Worm (Caenorhabditis elegans): Measurements from ENCODE around the gene taap-1.

taap-1 gene

ce11 chrII:8484546-8484945, 875 bp upstream of the taap-1 start:
- TF ChIP-seq elt-2 (tag; optimal IDR thresholded peaks at IDR 0.05) (peak; percentile 96), jun-1 (tag; optimal IDR thresholded peaks at IDR 0.05) (peak; percentile 33), nhr-25 (tag; optimal IDR thresholded peaks at IDR 0.05) (peak; percentile 26), nhr-237 (tag; optimal IDR thresholded peaks at IDR 0.05) (no peak), nhr-43 (tag; optimal IDR thresholded peaks at IDR 0.05; ENCODE audit: poor library complexity, severe bottlenecking) (peak; percentile 5), skn-1 (tag; optimal IDR thresholded peaks at IDR 0.05) (peak; percentile 32), pqm-1 (tag; optimal IDR thresholded peaks at IDR 0.05) (peak; percentile 88), mml-1 (tag; optimal IDR thresholded peaks at IDR 0.05) (no peak), ceh-28 (tag; optimal IDR thresholded peaks at IDR 0.05) (peak; percentile 31), nfya-1 (tag; optimal IDR thresholded peaks at IDR 0.05; ENCODE audit: insufficient read depth) (peak; percentile 26), zag-1 (tag; optimal IDR thresholded peaks at IDR 0.05) (no peak), pha-4 (tag; optimal IDR thresholded peaks at IDR 0.05) (peak; percentile 67), nhr-11 (tag; optimal IDR thresholded peaks at IDR 0.05) (peak; percentile 33), snpc-4 (tag; optimal IDR thresholded peaks at IDR 0.05) (no peak), ZK546.5 (tag; optimal IDR thresholded peaks at IDR 0.05) (no peak)

- peak; percentile 34 for TF ChIP-seq nhr-25 (tag; optimal IDR thresholded peaks at IDR 0.05)
- TF ChIP-seq eor-1 (tag; optimal IDR thresholded peaks at IDR 0.05), result no peak
- no peak for TF ChIP-seq pqm-1 (tag; optimal IDR thresholded peaks at IDR 0.05)
- TF ChIP-seq nhr-11 (tag; optimal IDR thresholded peaks at IDR 0.05), result no peak
- no peak for TF ChIP-seq jun-1 (tag; optimal IDR thresholded peaks at IDR 0.05)
- no peak for TF ChIP-seq ceh-82 (tag; optimal IDR thresholded peaks at IDR 0.05)
- TF ChIP-seq ztf-4 (tag; optimal IDR thresholded peaks at IDR 0.05), result no peak
- TF ChIP-seq nhr-76 (tag; optimal IDR thresholded peaks at IDR 0.05), result no peak
- TF ChIP-seq fkh-10 (GFP tag; optimal IDR thresholded peaks at IDR 0.05), result no peak
- no peak for TF ChIP-seq tbx-2 (tag; optimal IDR thresholded peaks at IDR 0.05)
- no peak for TF ChIP-seq nhr-23 (tag; optimal IDR thresholded peaks at IDR 0.05)
- no peak for TF ChIP-seq egl-5 (tag; optimal IDR thresholded peaks at IDR 0.05)
- no peak for TF ChIP-seq aly-2 (tag; optimal IDR thresholded peaks at IDR 0.05)
- no peak for TF ChIP-seq egl-27 (tag; optimal IDR thresholded peaks at IDR 0.05)
- no peak for TF ChIP-seq snpc-4 (tag; optimal IDR thresholded peaks at IDR 0.05)
- no peak for TF ChIP-seq ceh-16 (tag; optimal IDR thresholded peaks at IDR 0.05)
- TF ChIP-seq nfya-1 (tag; optimal IDR thresholded peaks at IDR 0.05; ENCODE audit: insufficient read depth), result peak; percentile 46
- TF ChIP-seq elt-2 (tag; optimal IDR thresholded peaks at IDR 0.05), result peak; percentile 7
- TF ChIP-seq R02D3.7 (tag; optimal IDR thresholded peaks at IDR 0.05), result no peak
- no peak for TF ChIP-seq unc-39 (tag; optimal IDR thresholded peaks at IDR 0.05)
- peak; percentile 65 for TF ChIP-seq pha-4 (tag; optimal IDR thresholded peaks at IDR 0.05)
- peak; percentile 40 for TF ChIP-seq lin-15B (tag; optimal IDR thresholded peaks at IDR 0.05)
- no peak for TF ChIP-seq elt-3 (tag; optimal IDR thresholded peaks at IDR 0.05)
- no peak for TF ChIP-seq nhr-237 (tag; optimal IDR thresholded peaks at IDR 0.05)
- no peak for TF ChIP-seq nhr-77 (tag; optimal IDR thresholded peaks at IDR 0.05)
- TF ChIP-seq zag-1 (tag; optimal IDR thresholded peaks at IDR 0.05), result no peak
- no peak for TF ChIP-seq hmg-11 (tag; optimal IDR thresholded peaks at IDR 0.05)
- TF ChIP-seq sea-2 (GFP tag; optimal IDR thresholded peaks at IDR 0.05), result no peak
- TF ChIP-seq nhr-43 (tag; optimal IDR thresholded peaks at IDR 0.05; ENCODE audit: poor library complexity, severe bottlenecking), result no peak
- no peak for TF ChIP-seq ztf-11 (tag; optimal IDR thresholded peaks at IDR 0.05)
- no peak for TF ChIP-seq ceh-9 (tag; optimal IDR thresholded peaks at IDR 0.05)
- TF ChIP-seq nhr-12 (tag; optimal IDR thresholded peaks at IDR 0.05), result no peak
- TF ChIP-seq nhr-67 (tag; optimal IDR thresholded peaks at IDR 0.05), result no peak
- no peak for TF ChIP-seq ZK546.5 (tag; optimal IDR thresholded peaks at IDR 0.05)
- TF ChIP-seq elt-1 (tag; optimal IDR thresholded peaks at IDR 0.05), result no peak
- TF ChIP-seq lin-39 (tag; optimal IDR thresholded peaks at IDR 0.05), result peak; percentile 39
- TF ChIP-seq ama-1 (optimal IDR thresholded peaks at IDR 0.05), result no peak
- no peak for TF ChIP-seq lsy-12 (tag; optimal IDR thresholded peaks at IDR 0.05)
- TF ChIP-seq fos-1 (tag; optimal IDR thresholded peaks at IDR 0.05), result no peak
- TF ChIP-seq ceh-28 (tag; optimal IDR thresholded peaks at IDR 0.05), result no peak
- no peak for TF ChIP-seq fkh-2 (tag; optimal IDR thresholded peaks at IDR 0.05)
- peak; percentile 13 for TF ChIP-seq skn-1 (tag; optimal IDR thresholded peaks at IDR 0.05)
- TF ChIP-seq nhr-28 (tag; optimal IDR thresholded peaks at IDR 0.05), result no peak
- TF ChIP-seq daf-12 (tag; optimal IDR thresholded peaks at IDR 0.05), result no peak
- TF ChIP-seq unc-62 (GFP tag; optimal IDR thresholded peaks at IDR 0.05), result no peak
- no peak for TF ChIP-seq mml-1 (tag; optimal IDR thresholded peaks at IDR 0.05)
- TF ChIP-seq mdl-1 (tag; optimal IDR thresholded peaks at IDR 0.05), result no peak
Observed at ce11 chrII:8483124-8483792, 413 bp downstream of the taap-1 start.
